Worm (Caenorhabditis elegans) whole organism, young adult: ENCODE measurements around the gene Y38C1AA.7.

Source experiments
- F10E7.11 ChIP-seq: sonication (generic microtip); optimal IDR thresholded peaks from 2 replicates; lab custom pipeline; 2017; ENCODE audit warnings: mild to moderate bottlenecking, missing genetic modification characterization, moderate library complexity, missing compliant biosample characterization
- F39B2.1 ChIP-seq: fragments of 200-800 bp; sonication (Bioruptor generic); IDR thresholded peaks from 2 replicates; pipeline ENCODE4 v1.3.6; 2022; ENCODE audit warnings: missing genetic modification reagents, missing genetic modification characterization, missing compliant biosample characterization
- K12H6.12 ChIP-seq: fragments of 200-800 bp; sonication (Bioruptor generic); optimal IDR thresholded peaks from 2 replicates; lab custom pipeline; 2018; ENCODE audit warnings: mild to moderate bottlenecking, missing genetic modification characterization, missing compliant biosample characterization
- T07F8.4 ChIP-seq: sonication (generic microtip); optimal IDR thresholded peaks from 2 replicates; lab custom pipeline; 2016; ENCODE audit warnings: mild to moderate bottlenecking, missing genetic modification characterization, moderate library complexity, missing compliant biosample characterization
- Y79H2A.3 ChIP-seq: fragments of 200-800 bp; sonication (Bioruptor generic); conservative IDR thresholded peaks from 2 replicates; pipeline ENCODE4 v1.3.6; 2022; ENCODE audit warnings: missing genetic modification reagents, missing genetic modification characterization, missing compliant biosample characterization
- ama-1 ChIP-seq, 3 experiments: fragments of 150-350 bp in 1 of 3; sonication (generic microtip) in 2 of 3; optimal IDR thresholded peaks; 2 replicates each; lab custom pipeline; 2014 to 2018; ENCODE audit warnings: missing biosample characterization in 2 of 3, missing genetic modification characterization in 2 of 3, missing genetic modification reagents in 2 of 3
- aptf-3 ChIP-seq: fragments of 200-800 bp; sonication (Bioruptor generic); IDR thresholded peaks from 2 replicates; pipeline ENCODE4 v1.3.6; 2022; ENCODE audit warnings: missing genetic modification characterization, missing compliant biosample characterization
- athp-1 ChIP-seq: sonication (generic microtip); optimal IDR thresholded peaks from 2 replicates; lab custom pipeline; 2017; ENCODE audit warnings: mild to moderate bottlenecking, missing genetic modification characterization, missing compliant biosample characterization
- attf-3 ChIP-seq: fragments of 200-800 bp; sonication (Bioruptor generic); conservative IDR thresholded peaks from 2 replicates; pipeline ENCODE4 v1.3.6; 2022; ENCODE audit warnings: missing genetic modification reagents, missing genetic modification characterization, missing compliant biosample characterization
- attf-5 ChIP-seq: fragments of 200-800 bp; sonication (Bioruptor generic); optimal IDR thresholded peaks from 2 replicates; lab custom pipeline; 2018; ENCODE audit warnings: mild to moderate bottlenecking, missing genetic modification characterization, missing compliant biosample characterization
- bed-2 ChIP-seq: fragments of 200-800 bp; sonication (Bioruptor generic); IDR thresholded peaks from 2 replicates; pipeline ENCODE4 v1.3.6; 2022; ENCODE audit warnings: missing genetic modification reagents, missing genetic modification characterization, missing compliant biosample characterization
- cebp-1 ChIP-seq, 2 experiments: fragments of 200-800 bp in 1 of 2; sonication (Bioruptor generic) in 1 of 2; sonication (generic microtip) in 1 of 2; IDR thresholded peaks in 1 of 2; optimal IDR thresholded peaks in 1 of 2; 2 replicates each; pipeline versions ENCODE4 v1.3.6 to Lab custom; 2017 to 2022; ENCODE audit warnings: missing compliant biosample characterization in 2 of 2, missing genetic modification characterization in 2 of 2, mild to moderate bottlenecking in 1 of 2, missing genetic modification reagents in 1 of 2, moderate library complexity in 1 of 2
- ceh-100 ChIP-seq: fragments of 200-800 bp; sonication (Bioruptor generic); IDR thresholded peaks from 2 replicates; pipeline ENCODE4 v1.3.6; 2022; ENCODE audit warnings: missing genetic modification reagents, missing genetic modification characterization, missing compliant biosample characterization
- chd-7 ChIP-seq: sonication (generic microtip); optimal IDR thresholded peaks from 2 replicates; lab custom pipeline; 2016; ENCODE audit warnings: mild to moderate bottlenecking, missing genetic modification characterization, moderate library complexity, missing compliant biosample characterization
- egrh-3 ChIP-seq: fragments of 200-800 bp; sonication (Bioruptor generic); IDR thresholded peaks from 2 replicates; pipeline ENCODE4 v1.3.6; 2022; ENCODE audit warnings: missing genetic modification reagents, missing genetic modification characterization, missing compliant biosample characterization
- hlh-26 ChIP-seq: fragments of 200-800 bp; sonication (Bioruptor generic); conservative IDR thresholded peaks from 2 replicates; pipeline ENCODE4 v1.3.6; 2022; ENCODE audit warnings: missing genetic modification reagents, missing genetic modification characterization, missing compliant biosample characterization
- hmg-1.2 ChIP-seq: fragments of 200-800 bp; sonication (Bioruptor generic); IDR thresholded peaks from 2 replicates; pipeline ENCODE4 v1.3.6; 2022; ENCODE audit warnings: missing genetic modification reagents, missing genetic modification characterization, missing compliant biosample characterization
- let-526 ChIP-seq: fragments of 200-800 bp; sonication (Bioruptor generic); IDR thresholded peaks from 2 replicates; pipeline ENCODE4 v1.3.6; 2022; ENCODE audit warnings: missing genetic modification reagents, missing genetic modification characterization, missing compliant biosample characterization
- lin-26 ChIP-seq: fragments of 200-800 bp; sonication (Bioruptor generic); IDR thresholded peaks from 2 replicates; pipeline ENCODE4 v1.3.6; 2022; ENCODE audit warnings: missing genetic modification reagents, missing genetic modification characterization, missing compliant biosample characterization
- lin-35 ChIP-seq, 3 experiments: fragments of 150-350 bp in 2 of 3; sonication (generic microtip) in 1 of 3; optimal IDR thresholded peaks; 2 replicates each; lab custom pipeline; 2014 to 2018; ENCODE audit warnings: missing biosample characterization in 3 of 3, missing genetic modification characterization in 3 of 3, missing genetic modification reagents in 3 of 3
- lsy-27 ChIP-seq: sonication (generic microtip); optimal IDR thresholded peaks from 2 replicates; lab custom pipeline; 2017; ENCODE audit warnings: missing genetic modification characterization, mild to moderate bottlenecking, missing compliant biosample characterization, antibody characterized with exemption, missing genotype, borderline replicate concordance; ENCODE audit not compliant: insufficient read depth
- madf-10 ChIP-seq: sonication (generic microtip); optimal IDR thresholded peaks from 2 replicates; lab custom pipeline; 2016; ENCODE audit warnings: mild to moderate bottlenecking, missing genetic modification characterization, missing compliant biosample characterization
- madf-6 ChIP-seq: fragments of 200-800 bp; sonication (Bioruptor generic); IDR thresholded peaks from 2 replicates; pipeline ENCODE4 v1.3.6; 2022; ENCODE audit warnings: missing genetic modification reagents, missing genetic modification characterization, missing compliant biosample characterization
- mxl-1 ChIP-seq: sonication (generic microtip); optimal IDR thresholded peaks from 2 replicates; lab custom pipeline; 2016; ENCODE audit warnings: missing genetic modification characterization, missing compliant biosample characterization
- nhr-120 ChIP-seq: fragments of 200-800 bp; sonication (Bioruptor generic); IDR thresholded peaks from 2 replicates; pipeline ENCODE4 v1.3.6; 2022; ENCODE audit warnings: missing genetic modification characterization, missing compliant biosample characterization
- nhr-179 ChIP-seq: sonication (generic microtip); optimal IDR thresholded peaks from 2 replicates; lab custom pipeline; 2016; ENCODE audit warnings: mild to moderate bottlenecking, missing genetic modification characterization, missing compliant biosample characterization
- nhr-90 ChIP-seq: sonication (generic microtip); optimal IDR thresholded peaks from 2 replicates; lab custom pipeline; 2016; ENCODE audit warnings: missing genotype, mild to moderate bottlenecking, missing genetic modification characterization, missing compliant biosample characterization
- pbrm-1 ChIP-seq: fragments of 200-800 bp; sonication (Bioruptor generic); IDR thresholded peaks from 2 replicates; pipeline ENCODE4 v1.3.6; 2022; ENCODE audit warnings: missing genetic modification reagents, missing genetic modification characterization, missing compliant biosample characterization
- rpc-1 ChIP-seq, 2 experiments: fragments of 150-350 bp in 1 of 2; sonication (generic microtip) in 1 of 2; optimal IDR thresholded peaks; 2 replicates each; lab custom pipeline; 2014 to 2018; ENCODE audit warnings: missing biosample characterization in 1 of 2, missing genetic modification characterization in 1 of 2, missing genetic modification reagents in 1 of 2, missing genotype in 1 of 2
- snpc-1.1 ChIP-seq: sonication (generic microtip); optimal IDR thresholded peaks from 2 replicates; lab custom pipeline; 2017; ENCODE audit warnings: missing genetic modification characterization, mild to moderate bottlenecking, missing compliant biosample characterization, antibody characterized with exemption, moderate library complexity, missing genotype, missing genetic modification reagents; ENCODE audit not compliant: insufficient read depth
- snpc-1.3 ChIP-seq: sonication (generic microtip); optimal IDR thresholded peaks from 2 replicates; lab custom pipeline; 2017; ENCODE audit warnings: missing genetic modification characterization, mild to moderate bottlenecking, missing compliant biosample characterization, antibody characterized with exemption, moderate library complexity, missing genotype, missing genetic modification reagents; ENCODE audit not compliant: insufficient read depth
- tlf-1 ChIP-seq: fragments of 200-800 bp; sonication (Bioruptor generic); optimal IDR thresholded peaks from 2 replicates; lab custom pipeline; 2018; ENCODE audit warnings: mild to moderate bottlenecking, missing genetic modification characterization, missing compliant biosample characterization
- zfh-2 ChIP-seq: fragments of 200-800 bp; sonication (Bioruptor generic); conservative IDR thresholded peaks from 2 replicates; pipeline ENCODE4 v1.3.6; 2022; ENCODE audit warnings: missing genetic modification reagents, missing genetic modification characterization, missing compliant biosample characterization

Y38C1AA.7 gene

DNA sequence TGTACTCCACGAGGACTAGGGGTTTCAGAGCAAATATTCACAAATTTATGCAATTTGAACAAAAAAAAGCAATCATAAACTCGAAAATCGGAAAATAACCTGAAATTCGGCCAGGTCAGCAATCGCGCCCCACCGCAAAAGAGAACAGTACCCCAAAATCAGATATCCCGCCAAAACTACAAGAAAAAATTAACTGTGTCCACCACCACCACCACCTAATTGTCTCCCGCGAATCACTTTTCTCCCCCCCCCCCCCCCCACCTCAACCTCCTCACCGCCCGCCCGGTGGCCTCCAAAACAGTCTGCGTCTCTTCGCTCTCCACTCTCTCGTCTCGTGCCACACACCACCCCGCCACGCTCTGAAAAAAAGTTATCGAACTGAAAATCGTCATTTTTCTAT lies 30.2 kb upstream of the Y38C1AA.7 start (continued):
- TF ChIP-seq chd-7, result no peak

- TF ChIP-seq let-526 (GFP tag; lab: Robert Waterston, UW) (no peak), cebp-1 (GFP tag; IDR thresholded peaks at IDR 0.05; lab: Robert Waterston, UW) (0 out of 2 replicates have a peak, but pooled peaks have one; percentile 16), cebp-1 (tag; optimal IDR thresholded peaks at IDR 0.05; lab: Kevin White, UChicago) (no peak)
- TF ChIP-seq, all 124 proteins: peak for 1
Observed at ce11 chrIV:130150-130549, 28.6 kb upstream of the Y38C1AA.7 start.

- TF ChIP-seq lin-35 (GFP tag; optimal IDR thresholded peaks at IDR 0.05; lab: Kevin White, UChicago), result no peak
- TF ChIP-seq attf-5 (GFP tag; lab: Kevin White, UChicago), result no peak
- no peak for TF ChIP-seq ceh-100 (GFP tag; lab: Robert Waterston, UW)
- TF ChIP-seq K12H6.12 (tag; lab: Kevin White, UChicago), result peak; percentile 23
- no peak for TF ChIP-seq T07F8.4 (tag; lab: Kevin White, UChicago)
- TF ChIP-seq Y79H2A.3 (GFP tag; lab: Robert Waterston, UW), result no peak
- TF ChIP-seq F10E7.11 (tag; lab: Kevin White, UChicago), result no peak
- TF ChIP-seq zfh-2, result 0 out of 2 replicates have a peak, but pooled peaks have one; percentile 25
- TF ChIP-seq hmg-1.2 (GFP tag; lab: Robert Waterston, UW), result peak; percentile 58; the same call in 1 of the 2 replicates
- TF ChIP-seq aptf-3 (GFP tag; lab: Robert Waterston, UW), result no peak
Observed at ce11 chrIV:132095-132494, 26.7 kb upstream of the Y38C1AA.7 start, which contains the start of gene daf-1. TSS of gene daf-1 (plus strand) at chrIV:132416.

- TF ChIP-seq nhr-90, result no peak
- TF ChIP-seq bed-2 (GFP tag; lab: Robert Waterston, UW), result no peak
- TF ChIP-seq T07F8.4 (tag; lab: Kevin White, UChicago), result no peak
- TF ChIP-seq aptf-3 (GFP tag; lab: Robert Waterston, UW), result no peak
- no peak for TF ChIP-seq let-526 (GFP tag; lab: Robert Waterston, UW)
- no peak for TF ChIP-seq lin-35 (GFP tag; optimal IDR thresholded peaks at IDR 0.05; lab: Kevin White, UChicago)
- TF ChIP-seq mxl-1, result no peak
- TF ChIP-seq snpc-1.1 (tag; lab: Kevin White, UChicago), result no peak
- no peak for TF ChIP-seq lsy-27
- no peak for TF ChIP-seq lin-26 (GFP tag; lab: Robert Waterston, UW)
- no peak for TF ChIP-seq ama-1 (optimal IDR thresholded peaks at IDR 0.05; lab: Kevin White, UChicago)
- TF ChIP-seq ama-1 (GFP tag; optimal IDR thresholded peaks at IDR 0.05; lab: Kevin White, UChicago), result no peak
- no peak for TF ChIP-seq tlf-1 (GFP tag; lab: Kevin White, UChicago)
- TF ChIP-seq snpc-1.3, result no peak
- no peak for TF ChIP-seq nhr-179
Observed at ce11 chrIV:133968-134367, 24.8 kb upstream of the Y38C1AA.7 start.

- TF ChIP-seq F39B2.1 (GFP tag; lab: Robert Waterston, UW) (no peak), egrh-3 (GFP tag; lab: Robert Waterston, UW) (peak; percentile 86), athp-1 (tag; lab: Kevin White, UChicago) (no peak), zfh-2 (peak; percentile 80)
Observed at ce11 chrIV:139652-140051, 19.1 kb upstream of the Y38C1AA.7 start.

DNA sequence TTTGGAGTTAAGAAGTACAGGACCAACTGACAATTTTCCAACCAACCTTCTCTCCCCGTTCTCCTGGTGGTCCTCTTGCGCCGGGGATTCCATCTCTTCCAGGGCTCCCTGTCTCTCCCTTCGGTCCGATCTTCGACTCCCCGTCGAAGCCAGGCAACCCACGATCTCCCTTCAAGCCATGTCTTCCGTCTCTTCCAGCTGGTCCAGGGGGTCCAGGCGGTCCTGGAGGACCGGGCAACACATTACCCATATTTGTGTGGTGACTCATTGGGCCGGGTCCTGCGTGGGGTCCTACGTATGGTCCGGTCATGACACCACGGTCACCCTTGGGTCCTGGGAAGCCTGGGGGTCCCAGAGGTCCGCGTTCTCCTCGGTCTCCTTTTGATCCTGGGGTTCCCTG lies 17.7 kb upstream of the Y38C1AA.7 start:
- TF ChIP-seq attf-3 (GFP tag; lab: Robert Waterston, UW) (no peak), madf-6 (GFP tag; lab: Robert Waterston, UW) (no peak), nhr-120 (no peak), pbrm-1 (no peak), madf-10 (no peak), zfh-2 (peak; percentile 74), hlh-26 (no peak), egrh-3 (GFP tag; lab: Robert Waterston, UW) (peak; percentile 74; the same call in 1 of the 2 replicates), rpc-1 (optimal IDR thresholded peaks at IDR 0.05; lab: Kevin White, UChicago) (no peak), rpc-1 (tag; optimal IDR thresholded peaks at IDR 0.05; lab: Kevin White, UChicago) (no peak)
